Fruit fly (Drosophila melanogaster) whole organism, embryonic: ENCODE measurements around the gene Pcif1.
A peak's percentile ranks its signal among the peaks of the same experiment; 100 is the strongest.

Source experiments
- Antp ChIP-seq: fragments of 200-800 bp; sonication (Bioruptor generic); optimal IDR thresholded peaks from 3 replicates; lab custom pipeline; 2016; ENCODE audit warnings: missing biosample characterization, missing genetic modification characterization
- C15 ChIP-seq: fragments of 200-800 bp; sonication (Bioruptor generic); IDR thresholded peaks from 3 replicates; pipeline ENCODE4 v1.3.6; 2022; ENCODE audit warnings: missing biosample characterization, missing genetic modification characterization
- CG10209 ChIP-seq: fragments of 200-800 bp; sonication (Bioruptor generic); optimal IDR thresholded peaks from 3 replicates; lab custom pipeline; 2017; ENCODE audit warnings: missing biosample characterization, mild to moderate bottlenecking, missing genetic modification characterization, missing genetic modification reagents
- CG11398 ChIP-seq: fragments of 200-800 bp; sonication (Bioruptor generic); optimal IDR thresholded peaks from 2 replicates; lab custom pipeline; 2016; ENCODE audit warnings: missing biosample characterization, missing genetic modification characterization
- CG12071 ChIP-seq: fragments of 200-800 bp; sonication (Bioruptor generic); optimal IDR thresholded peaks from 3 replicates; lab custom pipeline; 2018; ENCODE audit warnings: missing biosample characterization, mild to moderate bottlenecking, missing genetic modification characterization
- CG13287 ChIP-seq: fragments of 200-800 bp; sonication (Bioruptor generic); IDR thresholded peaks from 2 replicates; pipeline ENCODE4 v1.3.6; 2022; ENCODE audit warnings: missing biosample characterization, missing genetic modification characterization; ENCODE audit not compliant: partially characterized antibody
- CG13424 ChIP-seq: fragments of 200-800 bp; sonication (Bioruptor generic); optimal IDR thresholded peaks from 2 replicates; lab custom pipeline; 2019; ENCODE audit warnings: missing biosample characterization, mild to moderate bottlenecking, missing genetic modification characterization, moderate library complexity
- CG15514 ChIP-seq: fragments of 200-800 bp; sonication (Bioruptor generic); optimal IDR thresholded peaks from 3 replicates; lab custom pipeline; 2017; ENCODE audit warnings: missing biosample characterization, missing genetic modification characterization, mild to moderate bottlenecking, moderate library complexity, missing genetic modification reagents
- CG16815 ChIP-seq: fragments of 200-800 bp; sonication (Bioruptor generic); optimal IDR thresholded peaks from 3 replicates; lab custom pipeline; 2017; ENCODE audit warnings: missing biosample characterization, mild to moderate bottlenecking, missing genetic modification characterization
- CG2116 ChIP-seq: fragments of 200-800 bp; sonication (Bioruptor generic); optimal IDR thresholded peaks from 3 replicates; lab custom pipeline; 2018; ENCODE audit warnings: missing biosample characterization, mild to moderate bottlenecking, missing genetic modification characterization
- CG2712 ChIP-seq: fragments of 200-800 bp; optimal IDR thresholded peaks from 3 replicates; lab custom pipeline; 2019; ENCODE audit warnings: missing biosample characterization, mild to moderate bottlenecking, missing genetic modification characterization, moderate library complexity
- CG30020 ChIP-seq: fragments of 200-800 bp; optimal IDR thresholded peaks from 2 replicates; lab custom pipeline; 2019; ENCODE audit warnings: missing biosample characterization, mild to moderate bottlenecking, missing genetic modification characterization, moderate library complexity
- CG3065 ChIP-seq: fragments of 200-800 bp; sonication (Bioruptor generic); optimal IDR thresholded peaks from 2 replicates; lab custom pipeline; 2016; ENCODE audit warnings: missing biosample characterization, missing genetic modification characterization
- CG3726 ChIP-seq: fragments of 200-800 bp; sonication (Bioruptor generic); IDR thresholded peaks from 3 replicates; pipeline ENCODE4, ENCODE4 v1.3.6; 2022; ENCODE audit warnings: missing biosample characterization, missing genetic modification characterization
- CG3838 ChIP-seq: fragments of 200-800 bp; sonication (Bioruptor generic); optimal IDR thresholded peaks from 3 replicates; lab custom pipeline; 2016; ENCODE audit warnings: missing biosample characterization, missing genetic modification characterization
- CG43689 ChIP-seq: fragments of 200-800 bp; sonication (Bioruptor generic); IDR thresholded peaks from 2 replicates; pipeline ENCODE4 v1.3.6; 2022; ENCODE audit warnings: missing biosample characterization, missing genetic modification characterization
- CG4820 ChIP-seq: fragments of 200-800 bp; sonication (Bioruptor generic); optimal IDR thresholded peaks from 3 replicates; lab custom pipeline; 2016; ENCODE audit warnings: missing biosample characterization, missing genetic modification characterization
- CG7271 ChIP-seq: fragments of 200-800 bp; sonication (Bioruptor generic); optimal IDR thresholded peaks from 2 replicates; lab custom pipeline; 2018; ENCODE audit warnings: missing biosample characterization, mild to moderate bottlenecking, missing genetic modification characterization, moderate library complexity
- CG7928 ChIP-seq: fragments of 200-800 bp; sonication (Bioruptor generic); optimal IDR thresholded peaks from 2 replicates; lab custom pipeline; 2017; ENCODE audit warnings: missing biosample characterization, mild to moderate bottlenecking, missing genetic modification characterization
- CG9609 ChIP-seq: fragments of 200-800 bp; sonication (Bioruptor generic); optimal IDR thresholded peaks from 3 replicates; lab custom pipeline; 2016; ENCODE audit warnings: missing biosample characterization, missing genetic modification characterization
- CG9727 ChIP-seq: fragments of 200-800 bp; sonication (Bioruptor generic); optimal IDR thresholded peaks from 3 replicates; lab custom pipeline; 2017; ENCODE audit warnings: missing biosample characterization, mild to moderate bottlenecking, missing genetic modification characterization
- CkIIα-i1 ChIP-seq: fragments of 200-800 bp; sonication (Bioruptor generic); IDR thresholded peaks from 2 replicates; pipeline ENCODE4 v1.3.6; 2022; ENCODE audit warnings: missing biosample characterization, missing genetic modification characterization
- Dip3 ChIP-seq: fragments of 200-800 bp; sonication (Bioruptor generic); optimal IDR thresholded peaks from 3 replicates; lab custom pipeline; 2016; ENCODE audit warnings: missing biosample characterization, missing genetic modification characterization
- Dref ChIP-seq: fragments of 200-800 bp; sonication (Bioruptor generic); IDR thresholded peaks from 2 replicates; pipeline ENCODE4 v1.3.6; 2022; ENCODE audit warnings: missing biosample characterization, missing genetic modification characterization
- Ets65A ChIP-seq: fragments of 200-800 bp; sonication (Bioruptor generic); peaks from one replicate; lab custom pipeline; 2016; ENCODE audit warnings: missing biosample characterization, missing genetic modification characterization
- Fer1 ChIP-seq: fragments of 200-800 bp; sonication (Bioruptor generic); optimal IDR thresholded peaks from 2 replicates; lab custom pipeline; 2017; ENCODE audit warnings: missing biosample characterization, mild to moderate bottlenecking, missing genetic modification characterization
- GATAe ChIP-seq: fragments of 200-800 bp; sonication (Bioruptor generic); conservative IDR thresholded peaks from 2 replicates; pipeline ENCODE4 v1.3.6; 2022; ENCODE audit warnings: missing biosample characterization, missing genetic modification characterization
- Hsf ChIP-seq: fragments of 200-800 bp; sonication (Bioruptor generic); optimal IDR thresholded peaks from 3 replicates; lab custom pipeline; 2016; ENCODE audit warnings: missing biosample characterization, missing genetic modification characterization
- Max ChIP-seq: fragments of 200-800 bp; sonication (Bioruptor generic); optimal IDR thresholded peaks from 2 replicates; lab custom pipeline; 2016; ENCODE audit warnings: missing biosample characterization, mild to moderate bottlenecking, missing genetic modification characterization
- Oli ChIP-seq: fragments of 200-800 bp; sonication (Bioruptor generic); optimal IDR thresholded peaks from 2 replicates; lab custom pipeline; 2018; ENCODE audit warnings: missing biosample characterization, mild to moderate bottlenecking, missing genetic modification characterization, moderate library complexity
- Poxn ChIP-seq: fragments of 200-800 bp; sonication (Bioruptor generic); IDR thresholded peaks from 2 replicates; pipeline ENCODE4 v1.3.6; 2022; ENCODE audit warnings: missing biosample characterization, missing genetic modification characterization
- Rfx ChIP-seq: fragments of 200-800 bp; sonication (Bioruptor generic); IDR thresholded peaks from 2 replicates; pipeline ENCODE4 v1.3.6; 2022; ENCODE audit warnings: missing biosample characterization, missing genetic modification characterization
- Rx ChIP-seq: fragments of 200-800 bp; sonication (Bioruptor generic); IDR thresholded peaks from 2 replicates; pipeline ENCODE4 v1.3.6; 2022; ENCODE audit warnings: missing biosample characterization, missing genetic modification characterization
- Six4 ChIP-seq: fragments of 200-800 bp; sonication (Bioruptor generic); optimal IDR thresholded peaks from 2 replicates; lab custom pipeline; 2016; ENCODE audit warnings: missing biosample characterization, missing genetic modification characterization
- Sox102F ChIP-seq: fragments of 200-800 bp; sonication (Bioruptor generic); optimal IDR thresholded peaks from 2 replicates; lab custom pipeline; 2018; ENCODE audit warnings: missing biosample characterization, mild to moderate bottlenecking, missing genetic modification characterization, moderate library complexity
- Stat92E ChIP-seq, 3 experiments: fragments of >200 bp in 2 of 3; fragments of 200-800 bp in 1 of 3; sonication (Bioruptor generic) in 1 of 3; optimal IDR thresholded peaks; 2 replicates each; lab custom pipeline; 2017 to 2019; ENCODE audit warnings: missing biosample characterization in 3 of 3, missing genetic modification characterization in 3 of 3, mild to moderate bottlenecking in 1 of 3, moderate library complexity in 1 of 3
- amos ChIP-seq: fragments of 200-800 bp; sonication (Bioruptor generic); IDR thresholded peaks from 2 replicates; pipeline ENCODE4 v1.3.6; 2022; ENCODE audit warnings: missing biosample characterization, missing genetic modification characterization; ENCODE audit not compliant: partially characterized antibody
- cas ChIP-seq: fragments of 200-800 bp; sonication (Bioruptor generic); IDR thresholded peaks from 2 replicates; pipeline ENCODE4 v1.3.6; 2022; ENCODE audit warnings: missing biosample characterization, missing genetic modification characterization
- ci ChIP-seq: fragments of 200-800 bp; sonication (Bioruptor generic); IDR thresholded peaks from 3 replicates; pipeline ENCODE4 v1.3.6; 2022; ENCODE audit warnings: missing biosample characterization, missing genetic modification characterization
- dan ChIP-seq: fragments of 200-800 bp; sonication (Bioruptor generic); IDR thresholded peaks from 2 replicates; pipeline ENCODE4 v1.3.6; 2022; ENCODE audit warnings: missing biosample characterization, missing genetic modification characterization
- gro ChIP-seq: fragments of 200-800 bp; sonication (Bioruptor generic); optimal IDR thresholded peaks from 2 replicates; lab custom pipeline; 2016; ENCODE audit warnings: missing biosample characterization, missing genetic modification characterization
- knrl ChIP-seq: fragments of 200-800 bp; sonication (Bioruptor generic); IDR thresholded peaks from 3 replicates; pipeline ENCODE4 v1.3.6; 2022; ENCODE audit warnings: missing biosample characterization, missing genetic modification characterization; ENCODE audit not compliant: partially characterized antibody
- odd ChIP-seq: fragments of 200-800 bp; sonication (Bioruptor generic); optimal IDR thresholded peaks from 2 replicates; lab custom pipeline; 2017; ENCODE audit warnings: missing biosample characterization, mild to moderate bottlenecking, missing genetic modification characterization
- phol ChIP-seq: fragments of 200-800 bp; sonication (Bioruptor generic); optimal IDR thresholded peaks from 3 replicates; lab custom pipeline; 2018; ENCODE audit warnings: missing biosample characterization, mild to moderate bottlenecking, missing genetic modification characterization, moderate library complexity
- rib ChIP-seq: fragments of 200-800 bp; sonication (Bioruptor generic); IDR thresholded peaks from 2 replicates; pipeline ENCODE4 v1.3.6; 2022; ENCODE audit warnings: missing biosample characterization, missing genetic modification characterization
- row ChIP-seq: fragments of 200-800 bp; sonication (Bioruptor generic); IDR thresholded peaks from 3 replicates; pipeline ENCODE4 v1.3.6; 2022; ENCODE audit warnings: missing biosample characterization, missing genetic modification characterization
- shn ChIP-seq: fragments of 200-800 bp; sonication (Bioruptor generic); optimal IDR thresholded peaks from 3 replicates; lab custom pipeline; 2016; ENCODE audit warnings: missing biosample characterization, missing genetic modification characterization
- sr ChIP-seq: fragments of 200-800 bp; sonication (Bioruptor generic); IDR thresholded peaks from 3 replicates; pipeline ENCODE4 v1.3.6; 2022; ENCODE audit warnings: missing biosample characterization, missing genetic modification characterization
- zfh2 ChIP-seq: fragments of 200-800 bp; sonication (Bioruptor generic); optimal IDR thresholded peaks from 2 replicates; lab custom pipeline; 2016; ENCODE audit warnings: missing biosample characterization, missing genetic modification characterization

Gene Pcif1

DNA sequence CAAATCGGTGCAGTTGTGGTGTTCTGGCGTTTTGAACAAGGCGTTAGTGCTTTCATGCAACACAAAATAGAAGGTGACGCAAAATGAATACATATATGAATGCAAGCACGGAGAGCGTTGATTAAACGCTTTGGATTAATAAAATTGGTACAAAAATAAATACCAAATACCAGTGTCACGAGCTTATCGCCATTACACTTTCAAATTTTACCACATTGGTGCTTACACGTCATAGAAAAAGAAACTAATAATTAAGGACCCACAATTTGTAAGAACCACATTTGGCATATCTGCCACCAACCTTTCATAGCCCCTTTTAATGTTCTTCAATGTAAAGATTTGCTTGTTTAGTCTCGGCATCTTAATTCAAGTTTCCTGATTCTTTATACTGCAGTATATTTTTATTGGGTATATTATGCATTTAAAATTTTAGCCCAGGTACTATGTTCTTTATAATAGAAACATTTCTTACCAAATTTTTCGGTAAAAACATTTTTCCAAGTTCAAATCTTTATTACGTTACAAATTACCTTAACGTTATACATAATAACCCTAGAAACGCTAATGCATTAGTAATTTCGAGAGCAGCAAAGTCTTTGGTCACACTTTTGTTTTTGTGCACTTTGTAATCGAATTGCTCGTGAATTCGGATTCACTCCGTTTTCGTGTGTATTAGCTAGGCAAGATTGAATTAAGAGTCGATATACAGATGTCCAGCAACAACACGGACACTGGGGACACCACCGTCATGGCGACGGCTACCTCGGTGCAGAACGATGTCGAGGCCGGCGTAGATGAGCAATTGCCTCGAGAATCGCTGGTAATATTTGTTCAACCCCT lies 7.6 kb downstream of the Pcif1 start, which contains the start of the genes Pex16 and Pex14 (continued):
- TF ChIP-seq Rx (GFP tag; lab: Robert Waterston, UW) (peak; percentile 41; the same call in 1 of the 2 replicates), CG43689 (GFP tag; lab: Robert Waterston, UW) (0 out of 2 replicates have a peak, but pooled peaks have one; percentile 11), CG7271 (tag; lab: Kevin White, UChicago) (no peak), CG13287 (GFP tag; lab: Robert Waterston, UW) (no peak), Oli (tag; lab: Kevin White, UChicago) (peak; percentile 59), CG9609 (GFP tag; lab: Kevin White, UChicago) (peak; percentile 85), Rfx (peak; percentile 85), CG15514 (GFP tag; lab: Kevin White, UChicago) (peak; percentile 49), CG16815 (peak; percentile 71), Max (GFP tag; lab: Kevin White, UChicago) (peak; percentile 53), knrl (GFP tag; lab: Robert Waterston, UW) (no peak), amos (GFP tag; lab: Robert Waterston, UW) (no peak), C15 (GFP tag; lab: Robert Waterston, UW) (0 out of 3 replicates have a peak, but pooled peaks have one; percentile 42), gro (GFP tag; lab: Kevin White, UChicago) (peak; percentile 51), Fer1 (GFP tag; lab: Kevin White, UChicago) (peak; percentile 15), Antp (GFP tag; lab: Kevin White, UChicago) (peak; percentile 81), CkIIα-i1 (GFP tag; lab: Robert Waterston, UW) (no peak), odd (GFP tag; lab: Kevin White, UChicago) (peak; percentile 27), CG13424 (peak; percentile 70), Dref (GFP tag; lab: Robert Waterston, UW) (peak; percentile 37), ci (GFP tag; lab: Robert Waterston, UW) (peak; percentile 70), CG7928 (no peak), cas (GFP tag; lab: Robert Waterston, UW) (no peak), CG3838 (peak; percentile 26), phol (tag; lab: Kevin White, UChicago) (peak; percentile 80), Sox102F (no peak), Hsf (GFP tag; lab: Kevin White, UChicago) (peak; percentile 82), Dip3 (peak; percentile 69), CG11398 (peak; percentile 38), CG3065 (no peak), shn (GFP tag; lab: Kevin White, UChicago) (peak; percentile 76), CG30020 (peak; percentile 44), Stat92E (GFP tag; optimal IDR thresholded peaks at IDR 0.05; lab: Kevin White, UChicago) (no peak), Six4 (GFP tag; lab: Kevin White, UChicago) (peak; percentile 53), GATAe (GFP tag; lab: Robert Waterston, UW) (peak; percentile 47; the same call in 1 of the 2 replicates), dan (GFP tag; lab: Robert Waterston, UW) (0 out of 2 replicates have a peak, but pooled peaks have one; percentile 36), CG10209 (GFP tag; lab: Kevin White, UChicago) (peak; percentile 58), CG2116 (peak; percentile 47), row (GFP tag; lab: Robert Waterston, UW) (peak; percentile 90), Ets65A (GFP tag; lab: Kevin White, UChicago) (peak; percentile 97), CG9727 (GFP tag; lab: Kevin White, UChicago) (peak; percentile 69), Poxn (GFP tag; lab: Robert Waterston, UW) (peak; percentile 48; the same call in 1 of the 2 replicates), CG2712 (peak; percentile 68), zfh2 (GFP tag; lab: Kevin White, UChicago) (peak; percentile 85), rib (GFP tag; lab: Robert Waterston, UW) (no peak), CG12071 (GFP tag; lab: Kevin White, UChicago) (peak; percentile 20), CG3726 (GFP tag; lab: Robert Waterston, UW) (peak; percentile 66; the same call in 1 of the 3 replicates), sr (GFP tag; lab: Robert Waterston, UW) (peak; percentile 22; the same call in 1 of the 3 replicates), CG4820 (GFP tag; lab: Kevin White, UChicago) (peak; percentile 45)
